Worm (Caenorhabditis elegans) whole organism, L4 larva: ENCODE data around the gene K09D9.14.

Experiments used
- D1046.2 ChIP-seq: fragments of 200-800 bp; sonication (Bioruptor generic); IDR thresholded peaks from 2 replicates; pipeline ENCODE4 v1.3.6; 2022; ENCODE audit warnings: missing genetic modification characterization, missing compliant biosample characterization
- F37D6.2 ChIP-seq: sonication (generic microtip); optimal IDR thresholded peaks from 2 replicates; lab custom pipeline; 2016; ENCODE audit warnings: mild to moderate bottlenecking, missing genetic modification characterization, missing compliant biosample characterization
- F49E8.2 ChIP-seq: sonication (generic microtip); optimal IDR thresholded peaks from 2 replicates; lab custom pipeline; 2016; ENCODE audit warnings: missing compliant biosample characterization, mild to moderate bottlenecking, missing genetic modification characterization, borderline replicate concordance
- R02D3.7 ChIP-seq: fragments of 150-350 bp; sonication (generic microtip); optimal IDR thresholded peaks from 3 replicates; lab custom pipeline; 2014; ENCODE audit warnings: missing biosample characterization, missing genetic modification characterization
- T20F7.1 ChIP-seq: fragments of 200-800 bp; sonication (Bioruptor generic); optimal IDR thresholded peaks from 2 replicates; lab custom pipeline; 2018; ENCODE audit warnings: mild to moderate bottlenecking, missing genetic modification characterization, missing compliant biosample characterization
- Y48G9A.11 ChIP-seq: fragments of 200-800 bp; sonication (Bioruptor generic); IDR thresholded peaks from 2 replicates; pipeline ENCODE4 v1.3.6; 2022; ENCODE audit warnings: missing genetic modification reagents, missing genetic modification characterization, missing compliant biosample characterization
- aha-1 ChIP-seq: fragments of 150-350 bp; peaks from one replicate; lab custom pipeline; 2014; ENCODE audit warnings: missing biosample characterization, missing genetic modification characterization
- ama-1 ChIP-seq: fragments of 150-350 bp; optimal IDR thresholded peaks from 2 replicates; lab custom pipeline; 2014; ENCODE audit warnings: inconsistent platforms, mixed read lengths
- ceh-20 ChIP-seq: fragments of 200-800 bp; sonication (Bioruptor generic); IDR thresholded peaks from 2 replicates; pipeline ENCODE4 v1.3.6; 2022; ENCODE audit warnings: missing genetic modification reagents, missing genetic modification characterization, missing compliant biosample characterization
- ceh-28 ChIP-seq: fragments of 150-350 bp; optimal IDR thresholded peaks from 2 replicates; lab custom pipeline; 2014; ENCODE audit warnings: missing biosample characterization, missing genetic modification reagents, missing genetic modification characterization
- ceh-44 ChIP-seq: fragments of 200-800 bp; sonication (Bioruptor generic); IDR thresholded peaks from 2 replicates; pipeline ENCODE4 v1.3.6; 2022; ENCODE audit warnings: missing genetic modification reagents, missing genetic modification characterization, missing compliant biosample characterization
- ceh-82 ChIP-seq: sonication (generic microtip); optimal IDR thresholded peaks from 2 replicates; lab custom pipeline; 2017; ENCODE audit warnings: missing biosample characterization, missing genetic modification characterization
- ces-1 ChIP-seq: fragments of 150-350 bp; sonication (generic microtip); optimal IDR thresholded peaks from 4 replicates; lab custom pipeline; 2014; ENCODE audit warnings: missing biosample characterization, missing genetic modification reagents, missing genetic modification characterization
- daf-12 ChIP-seq: fragments of 150-350 bp; optimal IDR thresholded peaks from 2 replicates; lab custom pipeline; 2014; ENCODE audit warnings: missing biosample characterization, missing genetic modification reagents, missing genetic modification characterization
- daf-16 ChIP-seq, 3 experiments: sonication (generic microtip); optimal IDR thresholded peaks; 2 replicates each; lab custom pipeline; 2016 to 2017; ENCODE audit warnings: missing genetic modification characterization in 3 of 3, missing genetic modification reagents in 3 of 3, mild to moderate bottlenecking in 2 of 3, missing compliant biosample characterization in 2 of 3, missing biosample characterization in 1 of 3, moderate library complexity in 1 of 3
- dmd-6 ChIP-seq: fragments of 200-800 bp; sonication (Bioruptor generic); IDR thresholded peaks from 2 replicates; pipeline ENCODE4 v1.3.6; 2022; ENCODE audit warnings: missing genetic modification reagents, missing genetic modification characterization, missing compliant biosample characterization
- dpl-1 ChIP-seq: fragments of 150-350 bp; optimal IDR thresholded peaks from 2 replicates; lab custom pipeline; 2014; ENCODE audit warnings: missing biosample characterization, missing genetic modification reagents, missing genetic modification characterization
- gei-8 ChIP-seq: fragments of 200-800 bp; sonication (Bioruptor generic); optimal IDR thresholded peaks from 2 replicates; lab custom pipeline; 2018; ENCODE audit warnings: mild to moderate bottlenecking, missing genetic modification characterization, missing compliant biosample characterization
- hlh-30 ChIP-seq: sonication (generic microtip); optimal IDR thresholded peaks from 2 replicates; lab custom pipeline; 2017; ENCODE audit warnings: antibody characterized with exemption, mild to moderate bottlenecking, missing genetic modification characterization, missing compliant biosample characterization; ENCODE audit not compliant: insufficient read depth
- lsy-2 ChIP-seq, 2 experiments: fragments of 150-350 bp in 1 of 2; sonication (generic microtip) in 1 of 2; optimal IDR thresholded peaks; 2 replicates each; lab custom pipeline; 2014 to 2017; ENCODE audit warnings: missing biosample characterization in 2 of 2, missing genetic modification characterization in 2 of 2
- mdl-1 ChIP-seq, 2 experiments: fragments of 150-350 bp in 1 of 2; sonication (generic microtip) in 1 of 2; optimal IDR thresholded peaks; 2 replicates each; lab custom pipeline; 2014 to 2017; ENCODE audit warnings: missing biosample characterization in 2 of 2, missing genetic modification characterization in 2 of 2
- mdt-29 ChIP-seq: fragments of 200-800 bp; sonication (Bioruptor generic); IDR thresholded peaks from 2 replicates; pipeline ENCODE4 v1.3.6; 2022; ENCODE audit warnings: missing genetic modification reagents, missing genetic modification characterization, missing compliant biosample characterization
- mxl-3 ChIP-seq: fragments of 200-800 bp; sonication (Bioruptor generic); optimal IDR thresholded peaks from 2 replicates; lab custom pipeline; 2018; ENCODE audit warnings: mild to moderate bottlenecking, missing genetic modification characterization, missing compliant biosample characterization
- nhr-10 ChIP-seq: fragments of 150-350 bp; optimal IDR thresholded peaks from 2 replicates; lab custom pipeline; 2014; ENCODE audit warnings: missing biosample characterization, missing genetic modification characterization
- nhr-11 ChIP-seq: fragments of 150-350 bp; optimal IDR thresholded peaks from 2 replicates; lab custom pipeline; 2014; ENCODE audit warnings: missing biosample characterization, missing genetic modification characterization
- nhr-111 ChIP-seq: fragments of 200-800 bp; sonication (Bioruptor generic); optimal IDR thresholded peaks from 2 replicates; lab custom pipeline; 2018; ENCODE audit warnings: mild to moderate bottlenecking, missing genetic modification characterization, missing compliant biosample characterization
- nhr-25 ChIP-seq: sonication (generic microtip); optimal IDR thresholded peaks from 2 replicates; lab custom pipeline; 2017; ENCODE audit warnings: missing genetic modification characterization, mild to moderate bottlenecking, missing compliant biosample characterization, antibody characterized with exemption, moderate library complexity, borderline replicate concordance; ENCODE audit not compliant: insufficient read depth
- nhr-28 ChIP-seq: fragments of 150-350 bp; optimal IDR thresholded peaks from 2 replicates; lab custom pipeline; 2014; ENCODE audit warnings: missing biosample characterization, missing genetic modification characterization
- nhr-6 ChIP-seq: fragments of 150-350 bp; optimal IDR thresholded peaks from 2 replicates; lab custom pipeline; 2014; ENCODE audit warnings: missing biosample characterization, missing genetic modification characterization
- nhr-76 ChIP-seq: fragments of 150-350 bp; optimal IDR thresholded peaks from 2 replicates; lab custom pipeline; 2014; ENCODE audit warnings: missing biosample characterization, missing genetic modification characterization
- pqm-1 ChIP-seq: sonication (generic microtip); optimal IDR thresholded peaks from 2 replicates; lab custom pipeline; 2017; ENCODE audit warnings: missing biosample characterization, missing genetic modification characterization
- saeg-2 ChIP-seq: fragments of 200-800 bp; sonication (Bioruptor generic); IDR thresholded peaks from 2 replicates; pipeline ENCODE4 v1.3.6; 2022; ENCODE audit warnings: missing genetic modification reagents, missing genetic modification characterization, missing compliant biosample characterization
- sdz-12 ChIP-seq: fragments of 200-800 bp; sonication (Bioruptor generic); optimal IDR thresholded peaks from 2 replicates; lab custom pipeline; 2018; ENCODE audit warnings: mild to moderate bottlenecking, missing genetic modification characterization, missing compliant biosample characterization
- snpc-4 ChIP-seq: fragments of 150-350 bp; optimal IDR thresholded peaks from 2 replicates; lab custom pipeline; 2014; ENCODE audit warnings: missing biosample characterization, missing genetic modification characterization
- spr-3 ChIP-seq: fragments of 200-800 bp; sonication (Bioruptor generic); optimal IDR thresholded peaks from 2 replicates; lab custom pipeline; 2018; ENCODE audit warnings: mild to moderate bottlenecking, missing genetic modification characterization, missing compliant biosample characterization
- tag-97 ChIP-seq: fragments of 200-800 bp; sonication (Bioruptor generic); IDR thresholded peaks from 2 replicates; pipeline ENCODE4 v1.3.6; 2022; ENCODE audit warnings: missing genetic modification characterization, missing compliant biosample characterization
- unc-62 ChIP-seq, 3 experiments: fragments of 150-350 bp in 1 of 3; sonication (generic microtip); optimal IDR thresholded peaks in 2 of 3; peaks in 1 of 3; 1 replicate in 1 of 3; 2 replicates in 2 of 3; lab custom pipeline; 2014 to 2017; ENCODE audit warnings: missing biosample characterization in 3 of 3, missing genetic modification characterization in 3 of 3, missing genetic modification reagents in 3 of 3, missing genotype in 1 of 3
- zfp-2 ChIP-seq: sonication (generic microtip); optimal IDR thresholded peaks from 2 replicates; lab custom pipeline; 2016; ENCODE audit warnings: mild to moderate bottlenecking, missing genetic modification characterization, missing compliant biosample characterization
- zip-11 ChIP-seq: fragments of 200-800 bp; sonication (Bioruptor generic); IDR thresholded peaks from 2 replicates; pipeline ENCODE4 v1.3.6; 2022; ENCODE audit warnings: missing genetic modification characterization, missing compliant biosample characterization
- ztf-11 ChIP-seq: fragments of 150-350 bp; optimal IDR thresholded peaks from 2 replicates; lab custom pipeline; 2014; ENCODE audit warnings: missing biosample characterization, missing genetic modification characterization
- ztf-7 ChIP-seq: fragments of 150-350 bp; optimal IDR thresholded peaks from 2 replicates; lab custom pipeline; 2014; ENCODE audit warnings: missing biosample characterization, missing genetic modification characterization

Gene K09D9.14

DNA sequence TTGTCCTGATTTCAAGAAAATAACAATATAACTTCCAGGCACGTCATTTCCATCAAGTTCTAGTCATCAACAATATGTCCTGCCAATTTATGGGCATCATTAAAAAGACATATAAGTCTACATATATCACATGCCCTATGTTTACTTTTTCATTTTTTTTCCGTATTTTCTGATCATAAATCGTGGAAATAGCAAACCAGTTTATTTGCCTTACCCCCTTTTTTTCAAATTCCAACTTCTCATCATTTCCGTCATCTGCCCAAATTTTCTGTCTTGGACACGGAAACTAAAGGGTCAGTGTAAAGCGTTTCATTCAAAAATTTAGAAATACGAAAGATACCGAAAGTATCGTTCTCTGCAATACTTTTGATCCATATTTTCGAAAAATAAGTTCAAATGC is 29.3 kb downstream of the K09D9.14 start:
- TF ChIP-seq ceh-44 (GFP tag; lab: Robert Waterston, UW): no peak
- TF ChIP-seq aha-1 (tag; lab: Kevin White, UChicago): peak; percentile 63
- no peak for TF ChIP-seq dpl-1
- TF ChIP-seq T20F7.1 (GFP tag; lab: Kevin White, UChicago): peak; percentile 1

ce11 chrV:3989070-3989469 is 32.6 kb downstream of the K09D9.14 start, which contains the start of gene nlp-27:
Gene nlp-27 (plus strand): TSS chrV:3989378.
- TF ChIP-seq nhr-28 (tag; lab: Kevin White, UChicago): peak; percentile 9
- no peak for TF ChIP-seq nhr-6 (tag; lab: Kevin White, UChicago)
- no peak for TF ChIP-seq Y48G9A.11 (GFP tag; lab: Robert Waterston, UW)
- TF ChIP-seq ama-1 (lab: Kevin White, UChicago): peak; percentile 43
- TF ChIP-seq hlh-30 (tag; lab: Kevin White, UChicago): peak; percentile 32
- TF ChIP-seq R02D3.7 (tag; lab: Kevin White, UChicago): no peak
- no peak for TF ChIP-seq zip-11
- no peak for TF ChIP-seq daf-16 (GFP tag; optimal IDR thresholded peaks at IDR 0.05; lab: Kevin White, UChicago)
- TF ChIP-seq daf-16 (tag; optimal IDR thresholded peaks at IDR 0.05; lab: Kevin White, UChicago): no peak
- TF ChIP-seq F37D6.2 (tag; lab: Kevin White, UChicago): no peak
- TF ChIP-seq ztf-7 (tag; lab: Kevin White, UChicago): no peak
- TF ChIP-seq unc-62 (GFP tag; optimal IDR thresholded peaks at IDR 0.05 in 1 of 2; lab: Kevin White, UChicago): peak in 1 of 2 experiments; percentile 63
- no peak for TF ChIP-seq unc-62 (tag; optimal IDR thresholded peaks at IDR 0.05; lab: Kevin White, UChicago)
- TF ChIP-seq mdl-1 (tag; optimal IDR thresholded peaks at IDR 0.05; lab: Kevin White, UChicago): peak in 1 of 2 experiments; percentile 24
- TF ChIP-seq zfp-2 (tag; lab: Kevin White, UChicago): no peak
- TF ChIP-seq tag-97: no peak
- no peak for TF ChIP-seq pqm-1 (tag; lab: Kevin White, UChicago)
- no peak for TF ChIP-seq aha-1 (tag; lab: Kevin White, UChicago)
- TF ChIP-seq F49E8.2 (tag; lab: Kevin White, UChicago): no peak
- no peak for TF ChIP-seq mdt-29

- no peak for TF ChIP-seq saeg-2 (GFP tag; lab: Robert Waterston, UW)
- TF ChIP-seq spr-3: no peak
- no peak for TF ChIP-seq ceh-28 (tag; lab: Kevin White, UChicago)
- no peak for TF ChIP-seq snpc-4 (tag; lab: Kevin White, UChicago)
- no peak for TF ChIP-seq nhr-11 (tag; lab: Kevin White, UChicago)
Observed at ce11 chrV:3987616-3988015, 34.1 kb downstream of the K09D9.14 start, which contains the start of gene nlp-28. Gene nlp-28 (plus strand): TSS chrV:3987900.

DNA sequence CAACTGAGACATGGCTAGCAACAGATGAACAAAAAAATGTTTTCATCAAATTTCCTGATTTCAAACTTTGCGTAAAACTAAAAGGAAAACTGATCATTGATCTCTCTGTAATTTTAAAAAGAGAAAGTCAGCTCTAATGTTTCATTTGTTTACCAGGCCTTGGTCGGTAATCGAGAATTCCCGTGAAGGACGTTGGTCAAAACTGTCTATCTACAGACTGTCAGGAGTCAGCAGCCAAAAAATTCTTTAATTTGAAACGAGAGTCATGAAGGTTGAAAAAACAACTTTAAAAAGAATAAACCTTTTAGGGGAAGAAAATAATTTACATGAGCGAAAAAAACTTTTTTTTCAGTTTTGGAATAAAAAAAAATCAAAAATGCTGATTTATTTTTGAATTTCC is 36.6 kb downstream of the K09D9.14 start:
- TF ChIP-seq aha-1 (tag; lab: Kevin White, UChicago) (peak; percentile 60), nhr-25 (tag; lab: Kevin White, UChicago) (peak; percentile 13), daf-12 (tag; lab: Kevin White, UChicago) (no peak)

- TF ChIP-seq mdl-1 (tag; optimal IDR thresholded peaks at IDR 0.05; lab: Kevin White, UChicago) (no peak), R02D3.7 (tag; lab: Kevin White, UChicago) (no peak), T20F7.1 (GFP tag; lab: Kevin White, UChicago) (no peak), gei-8 (GFP tag; lab: Kevin White, UChicago) (no peak), nhr-28 (tag; lab: Kevin White, UChicago) (no peak), nhr-76 (tag; lab: Kevin White, UChicago) (no peak), nhr-111 (GFP tag; lab: Kevin White, UChicago) (no peak), ztf-11 (no peak), dmd-6 (GFP tag; lab: Robert Waterston, UW) (peak; percentile 16; the same call in 1 of the 2 replicates), tag-97 (no peak), D1046.2 (GFP tag; lab: Robert Waterston, UW) (no peak), ceh-20 (GFP tag; lab: Robert Waterston, UW) (no peak), ceh-82 (tag; lab: Kevin White, UChicago) (no peak), mxl-3 (GFP tag; lab: Kevin White, UChicago) (peak; percentile 38), nhr-25 (tag; lab: Kevin White, UChicago) (peak; percentile 47), hlh-30 (tag; lab: Kevin White, UChicago) (peak; percentile 56), lsy-2 (tag; optimal IDR thresholded peaks at IDR 0.05; lab: Kevin White, UChicago) (peak in 1 of 2 experiments; percentile 2), ces-1 (GFP tag; lab: Kevin White, UChicago) (no peak), dpl-1 (no peak), sdz-12 (GFP tag; lab: Kevin White, UChicago) (no peak), nhr-10 (tag; lab: Kevin White, UChicago) (no peak), unc-62 (GFP tag; optimal IDR thresholded peaks at IDR 0.05 in 1 of 2; lab: Kevin White, UChicago) (no peak), unc-62 (tag; optimal IDR thresholded peaks at IDR 0.05; lab: Kevin White, UChicago) (no peak)
- TF ChIP-seq, all 104 proteins: peak for 5
Observed at ce11 chrV:3984178-3984577, 37.5 kb downstream of the K09D9.14 start, which contains the start of gene nlp-29. Gene nlp-29 (plus strand): TSS chrV:3984425.
